Fruit fly (Drosophila melanogaster) whole organism, embryonic: ENCODE measurements around the gene CG31870.

ENCODE experiments used
- ATbp ChIP-seq: fragments of 200-800 bp; sonication (Bioruptor generic); optimal IDR thresholded peaks from 2 replicates; lab custom pipeline; 2017; ENCODE audit warnings: missing biosample characterization, mild to moderate bottlenecking, missing genetic modification characterization, missing genetic modification reagents
- Bgb ChIP-seq: fragments of 200-800 bp; sonication (Bioruptor generic); IDR thresholded peaks from 2 replicates; pipeline ENCODE4 v1.3.6; 2022; ENCODE audit warnings: missing biosample characterization, missing genetic modification characterization; ENCODE audit not compliant: partially characterized antibody
- CG11093 ChIP-seq: fragments of 200-800 bp; sonication (Bioruptor generic); IDR thresholded peaks from 3 replicates; pipeline ENCODE4 v1.3.6; 2022; ENCODE audit warnings: missing biosample characterization, missing genetic modification characterization
- CG13424 ChIP-seq: fragments of 200-800 bp; sonication (Bioruptor generic); optimal IDR thresholded peaks from 2 replicates; lab custom pipeline; 2019; ENCODE audit warnings: missing biosample characterization, mild to moderate bottlenecking, missing genetic modification characterization, moderate library complexity
- CG13775 ChIP-seq: fragments of 200-800 bp; sonication (Bioruptor generic); optimal IDR thresholded peaks from 3 replicates; lab custom pipeline; 2017; ENCODE audit warnings: missing biosample characterization, mild to moderate bottlenecking, missing genetic modification characterization
- CG13894 ChIP-seq: fragments of 200-800 bp; sonication (Bioruptor generic); optimal IDR thresholded peaks from 3 replicates; lab custom pipeline; 2018; ENCODE audit warnings: missing biosample characterization, mild to moderate bottlenecking, missing genetic modification characterization, moderate library complexity
- CG14710 ChIP-seq: fragments of 200-800 bp; sonication (Bioruptor generic); optimal IDR thresholded peaks from 3 replicates; lab custom pipeline; 2019; ENCODE audit warnings: missing biosample characterization, mild to moderate bottlenecking, missing genetic modification characterization, moderate library complexity
- CG16815 ChIP-seq: fragments of 200-800 bp; sonication (Bioruptor generic); optimal IDR thresholded peaks from 3 replicates; lab custom pipeline; 2017; ENCODE audit warnings: missing biosample characterization, mild to moderate bottlenecking, missing genetic modification characterization
- CG17359 ChIP-seq: fragments of 200-800 bp; sonication (Bioruptor generic); optimal IDR thresholded peaks from 3 replicates; lab custom pipeline; 2018; ENCODE audit warnings: missing biosample characterization, mild to moderate bottlenecking, missing genetic modification characterization, moderate library complexity
- CG2202 ChIP-seq: fragments of 200-800 bp; sonication (Bioruptor generic); optimal IDR thresholded peaks from 2 replicates; lab custom pipeline; 2018; ENCODE audit warnings: missing biosample characterization, mild to moderate bottlenecking, missing genetic modification characterization
- CG31365 ChIP-seq: fragments of 200-800 bp; sonication (Bioruptor generic); optimal IDR thresholded peaks from 2 replicates; lab custom pipeline; 2018; ENCODE audit warnings: missing biosample characterization, mild to moderate bottlenecking, missing genetic modification characterization
- CG5245 ChIP-seq: fragments of 200-800 bp; sonication (Bioruptor generic); optimal IDR thresholded peaks from 3 replicates; lab custom pipeline; 2016; ENCODE audit warnings: missing biosample characterization, missing genetic modification characterization
- CG7963 ChIP-seq: fragments of 200-800 bp; sonication (Bioruptor generic); IDR thresholded peaks from 3 replicates; pipeline ENCODE4 v1.3.6; 2022; ENCODE audit warnings: missing biosample characterization, missing genetic modification characterization; ENCODE audit not compliant: partially characterized antibody
- CG9817 ChIP-seq: fragments of 200-800 bp; sonication (Bioruptor generic); optimal IDR thresholded peaks from 2 replicates; lab custom pipeline; 2018; ENCODE audit warnings: missing biosample characterization, mild to moderate bottlenecking, missing genetic modification characterization, moderate library complexity
- CTCF ChIP-seq: fragments of 200-800 bp; sonication (Bioruptor generic); optimal IDR thresholded peaks from 2 replicates; lab custom pipeline; 2017; ENCODE audit warnings: missing biosample characterization, mild to moderate bottlenecking, missing genetic modification characterization, moderate library complexity
- CkIIα-i1 ChIP-seq: fragments of 200-800 bp; sonication (Bioruptor generic); IDR thresholded peaks from 2 replicates; pipeline ENCODE4 v1.3.6; 2022; ENCODE audit warnings: missing biosample characterization, missing genetic modification characterization
- CrebB ChIP-seq: fragments of 200-800 bp; sonication (Bioruptor generic); optimal IDR thresholded peaks from 3 replicates; lab custom pipeline; 2018; ENCODE audit warnings: missing biosample characterization, mild to moderate bottlenecking, missing genetic modification characterization
- Dp ChIP-seq: fragments of 200-800 bp; sonication (Bioruptor generic); optimal IDR thresholded peaks from 2 replicates; lab custom pipeline; 2018; ENCODE audit warnings: missing biosample characterization, mild to moderate bottlenecking, missing genetic modification characterization, moderate library complexity
- Fer1 ChIP-seq: fragments of 200-800 bp; sonication (Bioruptor generic); optimal IDR thresholded peaks from 2 replicates; lab custom pipeline; 2017; ENCODE audit warnings: missing biosample characterization, mild to moderate bottlenecking, missing genetic modification characterization
- Gsc ChIP-seq: fragments of 200-800 bp; sonication (Bioruptor generic); IDR thresholded peaks from 2 replicates; pipeline ENCODE4 v1.3.6; 2022; ENCODE audit warnings: missing biosample characterization, missing genetic modification characterization
- HLH3B ChIP-seq: fragments of 200-800 bp; sonication (Bioruptor generic); IDR thresholded peaks from 2 replicates; pipeline ENCODE4 v1.3.6; 2022; ENCODE audit warnings: missing biosample characterization, missing genetic modification characterization
- Hand ChIP-seq: fragments of 200-800 bp; sonication (Bioruptor generic); optimal IDR thresholded peaks from 2 replicates; lab custom pipeline; 2017; ENCODE audit warnings: mild to moderate bottlenecking, missing biosample characterization, missing genetic modification reagents, missing genetic modification characterization
- HmgD ChIP-seq: fragments of 200-800 bp; sonication (Bioruptor generic); optimal IDR thresholded peaks from 3 replicates; lab custom pipeline; 2016; ENCODE audit warnings: missing biosample characterization, missing genetic modification characterization
- Opbp ChIP-seq: fragments of 200-800 bp; sonication (Bioruptor generic); IDR thresholded peaks from 3 replicates; pipeline ENCODE4 v1.3.6; 2022; ENCODE audit warnings: missing biosample characterization, missing genetic modification characterization; ENCODE audit not compliant: partially characterized antibody
- Pdp1 ChIP-seq, 2 experiments: fragments of 200-800 bp; sonication (Bioruptor generic); optimal IDR thresholded peaks; 3 replicates each; lab custom pipeline; 2016; ENCODE audit warnings: missing biosample characterization in 2 of 2, missing genetic modification characterization in 2 of 2, mild to moderate bottlenecking in 1 of 2, moderate library complexity in 1 of 2
- Sin3A ChIP-seq: fragments of >200 bp; optimal IDR thresholded peaks from 2 replicates; lab custom pipeline; 2018
- Taf1 ChIP-seq: fragments of 200-800 bp; sonication (Bioruptor generic); IDR thresholded peaks from 2 replicates; pipeline ENCODE4 v1.3.6; 2022; ENCODE audit warnings: missing biosample characterization, missing genetic modification characterization
- Tbp ChIP-seq: fragments of >200 bp; optimal IDR thresholded peaks from 2 replicates; lab custom pipeline; 2018; ENCODE audit warnings: missing biosample characterization, missing genetic modification characterization
- Trl ChIP-seq, 3 experiments: fragments of >200 bp in 2 of 3; fragments of 200-800 bp in 1 of 3; sonication (Bioruptor generic) in 1 of 3; optimal IDR thresholded peaks; 2 replicates in 1 of 3; 3 replicates in 2 of 3; lab custom pipeline; 2016 to 2017; ENCODE audit warnings: missing biosample characterization in 1 of 3, missing genetic modification characterization in 1 of 3
- ase ChIP-seq: fragments of 200-800 bp; sonication (Bioruptor generic); IDR thresholded peaks from 3 replicates; pipeline ENCODE4 v1.3.6; 2022; ENCODE audit warnings: missing biosample characterization, missing genetic modification characterization
- bbx ChIP-seq: fragments of 200-800 bp; sonication (Bioruptor generic); IDR thresholded peaks from 2 replicates; pipeline ENCODE4 v1.3.6; 2022; ENCODE audit warnings: missing biosample characterization, missing genetic modification characterization; ENCODE audit not compliant: partially characterized antibody
- bcd ChIP-seq: fragments of 200-800 bp; sonication (Bioruptor generic); optimal IDR thresholded peaks from 2 replicates; lab custom pipeline; 2017; ENCODE audit warnings: missing biosample characterization, mild to moderate bottlenecking, missing genetic modification characterization
- cad ChIP-seq: fragments of >200 bp; optimal IDR thresholded peaks from 2 replicates; lab custom pipeline; 2017; ENCODE audit warnings: missing biosample characterization, missing genetic modification characterization
- cas ChIP-seq: fragments of 200-800 bp; sonication (Bioruptor generic); IDR thresholded peaks from 2 replicates; pipeline ENCODE4 v1.3.6; 2022; ENCODE audit warnings: missing biosample characterization, missing genetic modification characterization
- crol ChIP-seq: fragments of 200-800 bp; sonication (Bioruptor generic); IDR thresholded peaks from 2 replicates; pipeline ENCODE4 v1.3.6; 2022; ENCODE audit warnings: missing biosample characterization, missing genetic modification characterization
- dmrt11E ChIP-seq: fragments of 200-800 bp; sonication (Bioruptor generic); optimal IDR thresholded peaks from 3 replicates; lab custom pipeline; 2018; ENCODE audit warnings: missing biosample characterization, mild to moderate bottlenecking, missing genetic modification characterization, moderate library complexity
- esg ChIP-seq: fragments of 200-800 bp; sonication (Bioruptor generic); conservative IDR thresholded peaks from 2 replicates; pipeline ENCODE4 v1.3.6; 2022; ENCODE audit warnings: missing biosample characterization, missing genetic modification characterization
- fd96Cb ChIP-seq: fragments of 200-800 bp; sonication (Bioruptor generic); optimal IDR thresholded peaks from 2 replicates; lab custom pipeline; 2018; ENCODE audit warnings: missing biosample characterization, mild to moderate bottlenecking, missing genetic modification characterization, moderate library complexity
- gce ChIP-seq: fragments of 200-800 bp; sonication (Bioruptor generic); IDR thresholded peaks from 3 replicates; pipeline ENCODE4 v1.3.6; 2022; ENCODE audit warnings: missing biosample characterization, missing genetic modification characterization
- gcm ChIP-seq: fragments of 200-800 bp; sonication (Bioruptor generic); optimal IDR thresholded peaks from 2 replicates; lab custom pipeline; 2019; ENCODE audit warnings: missing biosample characterization, mild to moderate bottlenecking, missing genetic modification characterization, moderate library complexity
- gem ChIP-seq: fragments of 200-800 bp; sonication (Bioruptor generic); optimal IDR thresholded peaks from 2 replicates; lab custom pipeline; 2019; ENCODE audit warnings: missing biosample characterization, mild to moderate bottlenecking, missing genetic modification characterization, moderate library complexity
- klu ChIP-seq: fragments of 200-800 bp; sonication (Bioruptor generic); IDR thresholded peaks from 2 replicates; pipeline ENCODE4 v1.3.6; 2022; ENCODE audit warnings: missing biosample characterization, missing genetic modification characterization
- knrl ChIP-seq: fragments of 200-800 bp; sonication (Bioruptor generic); IDR thresholded peaks from 3 replicates; pipeline ENCODE4 v1.3.6; 2022; ENCODE audit warnings: missing biosample characterization, missing genetic modification characterization; ENCODE audit not compliant: partially characterized antibody
- lbe ChIP-seq: fragments of 200-800 bp; sonication (Bioruptor generic); optimal IDR thresholded peaks from 2 replicates; lab custom pipeline; 2016; ENCODE audit warnings: missing biosample characterization, mild to moderate bottlenecking, missing genetic modification characterization
- maf-S ChIP-seq: fragments of 200-800 bp; sonication (Bioruptor generic); optimal IDR thresholded peaks from 2 replicates; lab custom pipeline; 2016; ENCODE audit warnings: missing biosample characterization, missing genetic modification characterization
- phol ChIP-seq: fragments of 200-800 bp; sonication (Bioruptor generic); optimal IDR thresholded peaks from 3 replicates; lab custom pipeline; 2018; ENCODE audit warnings: missing biosample characterization, mild to moderate bottlenecking, missing genetic modification characterization, moderate library complexity
- prd ChIP-seq, 3 experiments: fragments of >200 bp in 2 of 3; fragments of 200-800 bp in 1 of 3; sonication (Bioruptor generic) in 1 of 3; optimal IDR thresholded peaks in 2 of 3; IDR thresholded peaks in 1 of 3; 2 replicates in 2 of 3; 3 replicates in 1 of 3; pipeline versions ENCODE4 v1.3.6 to Lab custom; 2017 to 2022; ENCODE audit warnings: missing biosample characterization in 1 of 3, missing genetic modification characterization in 1 of 3
- rib ChIP-seq: fragments of 200-800 bp; sonication (Bioruptor generic); IDR thresholded peaks from 2 replicates; pipeline ENCODE4 v1.3.6; 2022; ENCODE audit warnings: missing biosample characterization, missing genetic modification characterization
- sna ChIP-seq: fragments of 200-800 bp; sonication (Bioruptor generic); IDR thresholded peaks from 2 replicates; pipeline ENCODE4 v1.3.6; 2022; ENCODE audit warnings: missing biosample characterization, missing genetic modification characterization; ENCODE audit not compliant: partially characterized antibody
- tx ChIP-seq: fragments of 200-800 bp; sonication (Bioruptor generic); optimal IDR thresholded peaks from 2 replicates; lab custom pipeline; 2016; ENCODE audit warnings: missing biosample characterization, missing genetic modification characterization
- vfl ChIP-seq: fragments of 200-800 bp; sonication (Bioruptor generic); optimal IDR thresholded peaks from 2 replicates; lab custom pipeline; 2016; ENCODE audit warnings: missing biosample characterization, missing genetic modification characterization

The CG31870 gene

DNA sequence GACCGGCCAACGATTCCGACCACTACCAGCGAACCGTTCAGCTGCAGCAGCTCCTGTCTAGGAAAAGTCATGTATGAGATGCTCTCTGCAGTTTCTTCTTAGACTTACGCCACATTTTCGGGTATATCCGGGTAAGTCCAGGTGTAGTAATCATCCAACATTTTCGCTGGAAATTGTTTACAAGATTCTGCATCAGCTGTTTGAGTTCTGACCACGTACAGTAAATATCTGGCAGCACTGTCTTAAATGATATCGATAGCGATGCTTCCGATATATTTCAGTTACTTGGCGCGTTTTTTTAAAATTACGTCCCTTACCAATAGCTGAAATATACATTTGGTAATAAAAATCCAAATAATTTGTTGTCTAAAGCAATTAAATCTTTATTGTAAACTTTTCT is 46.3 kb upstream of the CG31870 start, which contains the start of gene CG6729 (continued):
- TF ChIP-seq ATbp (GFP tag; lab: Kevin White, UChicago) (no peak), Pdp1 (GFP tag; optimal IDR thresholded peaks at IDR 0.05; lab: Kevin White, UChicago) (no peak), rib (GFP tag; lab: Robert Waterston, UW) (no peak), CG16815 (GFP tag; lab: Kevin White, UChicago) (no peak), CrebB (tag; lab: Kevin White, UChicago) (no peak), fd96Cb (tag; lab: Kevin White, UChicago) (no peak), Fer1 (GFP tag; lab: Kevin White, UChicago) (peak; percentile 18), gem (tag; lab: Kevin White, UChicago) (no peak), CG2202 (no peak), HLH3B (GFP tag; lab: Robert Waterston, UW) (no peak), esg (GFP tag; lab: Robert Waterston, UW) (no peak), Hand (no peak), CG31365 (no peak), CG13424 (no peak), CG13894 (no peak), tx (GFP tag; lab: Kevin White, UChicago) (no peak), prd (optimal IDR thresholded peaks at IDR 0.05; lab: Kevin White, UChicago) (no peak), prd (GFP tag; IDR thresholded peaks at IDR 0.05; lab: Robert Waterston, UW) (no peak), knrl (peak; percentile 61), bbx (GFP tag; lab: Robert Waterston, UW) (peak; percentile 68), Trl (optimal IDR thresholded peaks at IDR 0.05; lab: Kevin White, UChicago) (no peak), Trl (GFP tag; optimal IDR thresholded peaks at IDR 0.05; lab: Kevin White, UChicago) (no peak), sna (GFP tag; lab: Robert Waterston, UW) (peak; percentile 57), lbe (peak; percentile 7), Taf1 (GFP tag; lab: Robert Waterston, UW) (no peak), phol (tag; lab: Kevin White, UChicago) (peak; percentile 51), bcd (no peak), crol (GFP tag; lab: Robert Waterston, UW) (no peak), Gsc (GFP tag; lab: Robert Waterston, UW) (no peak), gce (GFP tag; lab: Robert Waterston, UW) (no peak), HmgD (GFP tag; lab: Kevin White, UChicago) (no peak), cas (GFP tag; lab: Robert Waterston, UW) (no peak), Opbp (GFP tag; lab: Robert Waterston, UW) (peak; percentile 74; the same call in 2 of the 3 replicates), CG13775 (GFP tag; lab: Kevin White, UChicago) (no peak), CTCF (GFP tag; lab: Kevin White, UChicago) (no peak), dmrt11E (tag; lab: Kevin White, UChicago) (no peak), CG7963 (GFP tag; lab: Robert Waterston, UW) (0 out of 3 replicates have a peak, but pooled peaks have one; percentile 40), vfl (GFP tag; lab: Kevin White, UChicago) (no peak), maf-S (GFP tag; lab: Kevin White, UChicago) (no peak), CG11093 (GFP tag; lab: Robert Waterston, UW) (no peak), gcm (GFP tag; lab: Kevin White, UChicago) (no peak), klu (GFP tag; lab: Robert Waterston, UW) (no peak), Sin3A (lab: Kevin White, UChicago) (peak; percentile 26), Tbp (no peak), CkIIα-i1 (GFP tag; lab: Robert Waterston, UW) (no peak), CG14710 (tag; lab: Kevin White, UChicago) (peak; percentile 41), CG17359 (tag; lab: Kevin White, UChicago) (no peak), Dp (GFP tag; lab: Kevin White, UChicago) (peak; percentile 93), Bgb (GFP tag; lab: Robert Waterston, UW) (peak; percentile 76), CG9817 (tag; lab: Kevin White, UChicago) (no peak), ase (GFP tag; lab: Robert Waterston, UW) (no peak), CG5245 (GFP tag; lab: Kevin White, UChicago) (no peak), cad (GFP tag; lab: Kevin White, UChicago) (no peak)
